Fruit fly (Drosophila melanogaster) whole organism, adult: ENCODE data around the gene Decay.

ENCODE experiments used
- CG11617 ChIP-seq: fragments of 200-800 bp; sonication (Bioruptor generic); optimal IDR thresholded peaks from 2 replicates; lab custom pipeline; 2017; ENCODE audit warnings: mild to moderate bottlenecking, missing biosample characterization, missing genetic modification reagents, missing genetic modification characterization
- CG12768 ChIP-seq: fragments of 200-800 bp; sonication (Bioruptor generic); optimal IDR thresholded peaks from 2 replicates; lab custom pipeline; 2017; ENCODE audit warnings: missing biosample characterization, missing genetic modification characterization, mild to moderate bottlenecking, moderate library complexity, missing genetic modification reagents
- CG14711 ChIP-seq: fragments of 200-800 bp; sonication (Bioruptor generic); optimal IDR thresholded peaks from 2 replicates; lab custom pipeline; 2018; ENCODE audit warnings: missing biosample characterization, mild to moderate bottlenecking, missing genetic modification characterization, moderate library complexity
- CG1620 ChIP-seq: fragments of 200-800 bp; sonication (Bioruptor generic); optimal IDR thresholded peaks from 2 replicates; lab custom pipeline; 2016; ENCODE audit warnings: missing biosample characterization, missing genetic modification characterization
- CG5204 ChIP-seq: fragments of 200-800 bp; sonication (Bioruptor generic); optimal IDR thresholded peaks from 2 replicates; lab custom pipeline; 2016; ENCODE audit warnings: missing biosample characterization, missing genetic modification characterization
- CG7045 ChIP-seq: fragments of 200-800 bp; sonication (Bioruptor generic); optimal IDR thresholded peaks from 2 replicates; lab custom pipeline; 2017; ENCODE audit warnings: missing biosample characterization, mild to moderate bottlenecking, missing genetic modification characterization
- CG7101 ChIP-seq: fragments of 200-800 bp; sonication (Bioruptor generic); optimal IDR thresholded peaks from 2 replicates; lab custom pipeline; 2018; ENCODE audit warnings: missing biosample characterization, mild to moderate bottlenecking, missing genetic modification characterization, moderate library complexity
- Clk ChIP-seq: fragments of 200-800 bp; sonication (Bioruptor generic); optimal IDR thresholded peaks from 2 replicates; lab custom pipeline; 2017; ENCODE audit warnings: missing biosample characterization, missing genetic modification characterization
- Mnt ChIP-seq: fragments of 200-800 bp; sonication (Bioruptor generic); optimal IDR thresholded peaks from 2 replicates; lab custom pipeline; 2016; ENCODE audit warnings: missing biosample characterization, mild to moderate bottlenecking, missing genetic modification characterization
- bab1 ChIP-seq: fragments of 200-800 bp; sonication (Bioruptor generic); optimal IDR thresholded peaks from 3 replicates; lab custom pipeline; 2019; ENCODE audit warnings: missing biosample characterization, mild to moderate bottlenecking, missing genetic modification characterization, moderate library complexity
- cic ChIP-seq: fragments of 200-800 bp; sonication (Bioruptor generic); optimal IDR thresholded peaks from 2 replicates; lab custom pipeline; 2017; ENCODE audit warnings: missing biosample characterization, mild to moderate bottlenecking, missing genetic modification characterization, moderate library complexity
- cnc ChIP-seq, 2 experiments: fragments of >200 bp; optimal IDR thresholded peaks; 2 replicates each; lab custom pipeline; 2017
- kay ChIP-seq: fragments of 200-800 bp; sonication (Bioruptor generic); peaks from one replicate; lab custom pipeline; 2016; ENCODE audit warnings: missing biosample characterization, missing genetic modification characterization, borderline replicate concordance
- pad ChIP-seq: fragments of 200-800 bp; sonication (Bioruptor generic); optimal IDR thresholded peaks from 3 replicates; lab custom pipeline; 2017; ENCODE audit warnings: missing biosample characterization, missing genetic modification characterization, mild to moderate bottlenecking, moderate library complexity, missing genetic modification reagents

DNA sequence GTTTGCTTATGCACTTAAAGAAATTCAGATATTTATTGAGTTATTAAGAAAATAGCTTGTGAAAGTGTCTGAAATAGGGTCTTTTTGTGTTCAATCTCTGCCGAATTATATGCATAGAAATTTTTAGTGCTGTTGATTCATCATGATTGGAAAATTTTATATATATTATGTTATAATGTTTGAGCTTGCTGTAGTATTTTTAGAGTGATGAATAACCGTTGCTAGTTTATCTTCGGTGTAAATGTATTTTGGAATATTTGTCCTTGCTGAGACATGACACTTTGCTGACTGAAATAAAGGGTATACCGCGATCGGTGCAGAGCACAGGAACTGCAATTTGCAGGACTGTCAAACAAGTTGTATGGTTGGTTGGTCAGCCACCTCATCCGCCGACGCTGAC lies 41.1 kb upstream of the Decay start:
- TF ChIP-seq kay (GFP tag; lab: Kevin White, UChicago) = no peak
- TF ChIP-seq cic = no peak
- TF ChIP-seq bab1 (GFP tag; lab: Kevin White, UChicago) = no peak
- no peak for TF ChIP-seq CG11617
- TF ChIP-seq Mnt = no peak
- TF ChIP-seq Clk (GFP tag; lab: Kevin White, UChicago) = no peak
- no peak for TF ChIP-seq CG7045 (GFP tag; lab: Kevin White, UChicago)
- TF ChIP-seq CG5204 = no peak
- TF ChIP-seq CG7101 = no peak
- TF ChIP-seq CG1620 (GFP tag; lab: Kevin White, UChicago) = no peak
- no peak for TF ChIP-seq CG12768
- TF ChIP-seq CG14711 (tag; lab: Kevin White, UChicago) = no peak
- TF ChIP-seq pad = no peak
- TF ChIP-seq cnc (optimal IDR thresholded peaks at IDR 0.05; lab: Kevin White, UChicago) = no peak
